Fruit fly (Drosophila melanogaster) whole organism, embryonic: Measurements from ENCODE around the gene p38b.

ENCODE experiments used
- Blimp-1 ChIP-seq: fragments of 200-800 bp; sonication (Bioruptor generic); optimal IDR thresholded peaks from 3 replicates; lab custom pipeline; 2018; ENCODE audit warnings: missing biosample characterization, missing genetic modification characterization, mild to moderate bottlenecking, moderate library complexity, missing genetic modification reagents
- CG10321 ChIP-seq: fragments of 200-800 bp; sonication (Bioruptor generic); IDR thresholded peaks from 2 replicates; pipeline ENCODE4 v1.3.6; 2022; ENCODE audit warnings: missing biosample characterization, missing genetic modification characterization
- CG10565 ChIP-seq: fragments of 200-800 bp; sonication (Bioruptor generic); optimal IDR thresholded peaks from 3 replicates; lab custom pipeline; 2016; ENCODE audit warnings: missing biosample characterization, mild to moderate bottlenecking, missing genetic modification characterization
- CG14860 ChIP-seq: fragments of 200-800 bp; sonication (Bioruptor generic); IDR thresholded peaks from 3 replicates; pipeline ENCODE4 v1.3.6; 2022; ENCODE audit warnings: missing biosample characterization, missing genetic modification characterization; ENCODE audit not compliant: partially characterized antibody
- CG15514 ChIP-seq: fragments of 200-800 bp; sonication (Bioruptor generic); optimal IDR thresholded peaks from 3 replicates; lab custom pipeline; 2017; ENCODE audit warnings: missing biosample characterization, missing genetic modification characterization, mild to moderate bottlenecking, moderate library complexity, missing genetic modification reagents
- CG17912 ChIP-seq: fragments of 200-800 bp; sonication (Bioruptor generic); optimal IDR thresholded peaks from 2 replicates; lab custom pipeline; 2018; ENCODE audit warnings: missing biosample characterization, mild to moderate bottlenecking, missing genetic modification characterization
- CG1792 ChIP-seq: fragments of 200-800 bp; sonication (Bioruptor generic); optimal IDR thresholded peaks from 2 replicates; lab custom pipeline; 2016; ENCODE audit warnings: missing biosample characterization, missing genetic modification characterization
- CG2199 ChIP-seq: fragments of 200-800 bp; sonication (Bioruptor generic); IDR thresholded peaks from 3 replicates; pipeline ENCODE4 v1.3.6; 2022; ENCODE audit warnings: missing biosample characterization, missing genetic modification characterization
- CG31365 ChIP-seq: fragments of 200-800 bp; sonication (Bioruptor generic); optimal IDR thresholded peaks from 2 replicates; lab custom pipeline; 2018; ENCODE audit warnings: missing biosample characterization, mild to moderate bottlenecking, missing genetic modification characterization
- CG3281 ChIP-seq: fragments of 200-800 bp; sonication (Bioruptor generic); optimal IDR thresholded peaks from 3 replicates; lab custom pipeline; 2017; ENCODE audit warnings: missing biosample characterization, mild to moderate bottlenecking, missing genetic modification characterization
- CG34376 ChIP-seq: fragments of 200-800 bp; sonication (Bioruptor generic); optimal IDR thresholded peaks from 2 replicates; lab custom pipeline; 2018; ENCODE audit warnings: missing biosample characterization, mild to moderate bottlenecking, missing genetic modification characterization
- CG34422 ChIP-seq: fragments of 200-800 bp; sonication (Bioruptor generic); IDR thresholded peaks from 3 replicates; pipeline ENCODE4 v1.3.6; 2022; ENCODE audit warnings: missing biosample characterization, missing genetic modification characterization
- CG3995 ChIP-seq: fragments of 200-800 bp; sonication (Bioruptor generic); optimal IDR thresholded peaks from 3 replicates; lab custom pipeline; 2016; ENCODE audit warnings: missing biosample characterization, missing genetic modification characterization
- CG4617 ChIP-seq: fragments of 200-800 bp; sonication (Bioruptor generic); optimal IDR thresholded peaks from 3 replicates; lab custom pipeline; 2016; ENCODE audit warnings: missing biosample characterization, missing genetic modification characterization, borderline replicate concordance
- CG4820 ChIP-seq: fragments of 200-800 bp; sonication (Bioruptor generic); optimal IDR thresholded peaks from 3 replicates; lab custom pipeline; 2016; ENCODE audit warnings: missing biosample characterization, missing genetic modification characterization
- CG5180 ChIP-seq: fragments of 200-800 bp; sonication (Bioruptor generic); optimal IDR thresholded peaks from 3 replicates; lab custom pipeline; 2017; ENCODE audit warnings: missing biosample characterization, missing genetic modification characterization, mild to moderate bottlenecking, moderate library complexity, missing genetic modification reagents
- CG6175 ChIP-seq: fragments of 200-800 bp; sonication (Bioruptor generic); IDR thresholded peaks from 3 replicates; pipeline ENCODE4 v1.3.6; 2022; ENCODE audit warnings: missing biosample characterization, missing genetic modification characterization
- CG6813 ChIP-seq: fragments of 200-800 bp; sonication (Bioruptor generic); optimal IDR thresholded peaks from 2 replicates; lab custom pipeline; 2017; ENCODE audit warnings: missing biosample characterization, missing genetic modification characterization, mild to moderate bottlenecking, moderate library complexity, missing genetic modification reagents
- CG7963 ChIP-seq: fragments of 200-800 bp; sonication (Bioruptor generic); IDR thresholded peaks from 3 replicates; pipeline ENCODE4 v1.3.6; 2022; ENCODE audit warnings: missing biosample characterization, missing genetic modification characterization; ENCODE audit not compliant: partially characterized antibody
- CG9215 ChIP-seq: fragments of 200-800 bp; sonication (Bioruptor generic); IDR thresholded peaks from 2 replicates; pipeline ENCODE4 v1.3.6; 2022; ENCODE audit warnings: missing biosample characterization, missing genetic modification characterization
- CG9932 ChIP-seq: fragments of 200-800 bp; sonication (Bioruptor generic); IDR thresholded peaks from 2 replicates; pipeline ENCODE4 v1.3.6; 2022; ENCODE audit warnings: missing biosample characterization, missing genetic modification characterization
- Doc3 ChIP-seq: fragments of 200-800 bp; sonication (Bioruptor generic); IDR thresholded peaks from 3 replicates; pipeline ENCODE4 v1.3.6; 2022; ENCODE audit warnings: missing biosample characterization, missing genetic modification characterization; ENCODE audit not compliant: partially characterized antibody
- Fer1 ChIP-seq: fragments of 200-800 bp; sonication (Bioruptor generic); optimal IDR thresholded peaks from 2 replicates; lab custom pipeline; 2017; ENCODE audit warnings: missing biosample characterization, mild to moderate bottlenecking, missing genetic modification characterization
- Fer2 ChIP-seq: fragments of 200-800 bp; sonication (Bioruptor generic); optimal IDR thresholded peaks from 2 replicates; lab custom pipeline; 2018; ENCODE audit warnings: missing biosample characterization, mild to moderate bottlenecking, missing genetic modification characterization, moderate library complexity
- Gsc ChIP-seq: fragments of 200-800 bp; sonication (Bioruptor generic); IDR thresholded peaks from 2 replicates; pipeline ENCODE4 v1.3.6; 2022; ENCODE audit warnings: missing biosample characterization, missing genetic modification characterization
- HLH3B ChIP-seq: fragments of 200-800 bp; sonication (Bioruptor generic); IDR thresholded peaks from 2 replicates; pipeline ENCODE4 v1.3.6; 2022; ENCODE audit warnings: missing biosample characterization, missing genetic modification characterization
- HLH4C ChIP-seq: fragments of 200-800 bp; sonication (Bioruptor generic); IDR thresholded peaks from 3 replicates; pipeline ENCODE4 v1.3.6; 2022; ENCODE audit warnings: missing biosample characterization, missing genetic modification characterization; ENCODE audit not compliant: partially characterized antibody
- MESR4 ChIP-seq: fragments of 200-800 bp; sonication (Bioruptor generic); optimal IDR thresholded peaks from 2 replicates; lab custom pipeline; 2018; ENCODE audit warnings: missing biosample characterization, mild to moderate bottlenecking, missing genetic modification characterization, moderate library complexity
- NC2α ChIP-seq: fragments of 200-800 bp; sonication (Bioruptor generic); optimal IDR thresholded peaks from 2 replicates; lab custom pipeline; 2016; ENCODE audit warnings: missing biosample characterization, missing genetic modification characterization
- Pdp1 ChIP-seq, 2 experiments: fragments of 200-800 bp; sonication (Bioruptor generic); optimal IDR thresholded peaks; 3 replicates each; lab custom pipeline; 2016; ENCODE audit warnings: missing biosample characterization in 2 of 2, missing genetic modification characterization in 2 of 2, mild to moderate bottlenecking in 1 of 2, moderate library complexity in 1 of 2
- bbx ChIP-seq: fragments of 200-800 bp; sonication (Bioruptor generic); IDR thresholded peaks from 2 replicates; pipeline ENCODE4 v1.3.6; 2022; ENCODE audit warnings: missing biosample characterization, missing genetic modification characterization; ENCODE audit not compliant: partially characterized antibody
- btn ChIP-seq: fragments of 200-800 bp; sonication (Bioruptor generic); optimal IDR thresholded peaks from 2 replicates; lab custom pipeline; 2016; ENCODE audit warnings: missing biosample characterization, missing genetic modification characterization
- cad ChIP-seq: fragments of >200 bp; optimal IDR thresholded peaks from 2 replicates; lab custom pipeline; 2017; ENCODE audit warnings: missing biosample characterization, missing genetic modification characterization
- chn ChIP-seq: fragments of 200-800 bp; sonication (Bioruptor generic); optimal IDR thresholded peaks from 2 replicates; lab custom pipeline; 2016; ENCODE audit warnings: missing biosample characterization, missing genetic modification characterization
- danr ChIP-seq: fragments of 200-800 bp; sonication (Bioruptor generic); IDR thresholded peaks from 2 replicates; pipeline ENCODE4 v1.3.6; 2022; ENCODE audit warnings: missing biosample characterization, missing genetic modification characterization
- exex ChIP-seq: fragments of 200-800 bp; sonication (Bioruptor generic); optimal IDR thresholded peaks from 4 replicates; lab custom pipeline; 2018; ENCODE audit warnings: missing biosample characterization, mild to moderate bottlenecking, missing genetic modification characterization, moderate library complexity
- fd3F ChIP-seq: fragments of 200-800 bp; sonication (Bioruptor generic); optimal IDR thresholded peaks from 2 replicates; lab custom pipeline; 2018; ENCODE audit warnings: missing biosample characterization, mild to moderate bottlenecking, missing genetic modification characterization, moderate library complexity
- fu2 ChIP-seq: fragments of 200-800 bp; sonication (Bioruptor generic); optimal IDR thresholded peaks from 2 replicates; lab custom pipeline; 2016; ENCODE audit warnings: missing biosample characterization, missing genetic modification characterization
- gce ChIP-seq: fragments of 200-800 bp; sonication (Bioruptor generic); IDR thresholded peaks from 3 replicates; pipeline ENCODE4 v1.3.6; 2022; ENCODE audit warnings: missing biosample characterization, missing genetic modification characterization
- grau ChIP-seq: fragments of 200-800 bp; optimal IDR thresholded peaks from 3 replicates; lab custom pipeline; 2019; ENCODE audit warnings: missing biosample characterization, mild to moderate bottlenecking, missing genetic modification characterization, moderate library complexity
- knrl ChIP-seq: fragments of 200-800 bp; sonication (Bioruptor generic); IDR thresholded peaks from 3 replicates; pipeline ENCODE4 v1.3.6; 2022; ENCODE audit warnings: missing biosample characterization, missing genetic modification characterization; ENCODE audit not compliant: partially characterized antibody
- pum ChIP-seq: fragments of 200-800 bp; sonication (Bioruptor generic); optimal IDR thresholded peaks from 2 replicates; lab custom pipeline; 2016; ENCODE audit warnings: missing biosample characterization, missing genetic modification characterization
- sisA ChIP-seq: fragments of 200-800 bp; sonication (Bioruptor generic); IDR thresholded peaks from 2 replicates; pipeline ENCODE4 v1.3.6; 2022; ENCODE audit warnings: missing biosample characterization, missing genetic modification characterization
- sug ChIP-seq: fragments of 200-800 bp; optimal IDR thresholded peaks from 2 replicates; lab custom pipeline; 2019; ENCODE audit warnings: missing biosample characterization, mild to moderate bottlenecking, missing genetic modification characterization, moderate library complexity

The p38b gene

dm6 chr2L:13783264-13784154 is 3.0 kb downstream of the p38b start, which contains the start of gene Eato (continued):
- TF ChIP-seq fd3F (GFP tag; lab: Kevin White, UChicago) = no peak
- TF ChIP-seq NC2α (GFP tag; lab: Kevin White, UChicago) = no peak
- no peak for TF ChIP-seq Gsc (GFP tag; lab: Robert Waterston, UW)

- peak in 1 of 2 experiments; percentile 14 for TF ChIP-seq Pdp1 (GFP tag; optimal IDR thresholded peaks at IDR 0.05; lab: Kevin White, UChicago)
- TF ChIP-seq knrl (GFP tag; lab: Robert Waterston, UW) = 0 out of 3 replicates have a peak, but pooled peaks have one; percentile 6
- no peak for TF ChIP-seq sisA
- TF ChIP-seq CG15514 = peak; percentile 17
- TF ChIP-seq fu2 (GFP tag; lab: Kevin White, UChicago) = peak; percentile 11
- no peak for TF ChIP-seq CG1792 (GFP tag; lab: Kevin White, UChicago)
- TF ChIP-seq HLH4C (GFP tag; lab: Robert Waterston, UW) = peak; percentile 53; the same call in 2 of the 3 replicates
- peak; percentile 6; the same call in 1 of the 3 replicates for TF ChIP-seq CG34422 (GFP tag; lab: Robert Waterston, UW)
- TF ChIP-seq btn (GFP tag; lab: Kevin White, UChicago) = no peak
- no peak for TF ChIP-seq CG17912
- no peak for TF ChIP-seq CG9932 (GFP tag; lab: Robert Waterston, UW)
- TF ChIP-seq Blimp-1 (GFP tag; lab: Kevin White, UChicago) = no peak
- no peak for TF ChIP-seq CG10565 (GFP tag; lab: Kevin White, UChicago)
- no peak for TF ChIP-seq CG4820 (GFP tag; lab: Kevin White, UChicago)
- TF ChIP-seq CG6175 = no peak
- TF ChIP-seq chn (GFP tag; lab: Kevin White, UChicago) = no peak
- TF ChIP-seq exex (tag; lab: Kevin White, UChicago) = peak; percentile 28
- TF ChIP-seq CG9215 (GFP tag; lab: Robert Waterston, UW) = no peak
- TF ChIP-seq MESR4 (GFP tag; lab: Kevin White, UChicago) = peak; percentile 90
- no peak for TF ChIP-seq Fer1 (GFP tag; lab: Kevin White, UChicago)
- no peak for TF ChIP-seq grau (tag; lab: Kevin White, UChicago)
- TF ChIP-seq CG3995 = peak; percentile 81
- TF ChIP-seq sug (tag; lab: Kevin White, UChicago) = peak; percentile 36
- no peak for TF ChIP-seq CG5180
- no peak for TF ChIP-seq CG3281 (GFP tag; lab: Kevin White, UChicago)
- TF ChIP-seq danr (GFP tag; lab: Robert Waterston, UW) = no peak
- no peak for TF ChIP-seq gce (GFP tag; lab: Robert Waterston, UW)
- peak; percentile 73 for TF ChIP-seq CG34376 (GFP tag; lab: Kevin White, UChicago)
- no peak for TF ChIP-seq cad (GFP tag; lab: Kevin White, UChicago)
- 0 out of 3 replicates have a peak, but pooled peaks have one; percentile 36 for TF ChIP-seq CG7963
- peak; percentile 14 for TF ChIP-seq CG4617 (GFP tag; lab: Kevin White, UChicago)
- no peak for TF ChIP-seq CG10321
- TF ChIP-seq bbx (GFP tag; lab: Robert Waterston, UW) = 0 out of 2 replicates have a peak, but pooled peaks have one; percentile 41
- no peak for TF ChIP-seq HLH3B
- 0 out of 3 replicates have a peak, but pooled peaks have one; percentile 47 for TF ChIP-seq CG2199 (GFP tag; lab: Robert Waterston, UW)
- TF ChIP-seq pum (GFP tag; lab: Kevin White, UChicago) = no peak
- no peak for TF ChIP-seq CG6813 (GFP tag; lab: Kevin White, UChicago)
- no peak for TF ChIP-seq CG31365 (tag; lab: Kevin White, UChicago)
- TF ChIP-seq CG14860 = 0 out of 3 replicates have a peak, but pooled peaks have one; percentile 7
- TF ChIP-seq Fer2 = no peak
- TF ChIP-seq Doc3 (GFP tag; lab: Robert Waterston, UW) = 0 out of 3 replicates have a peak, but pooled peaks have one; percentile 27
These were observed 3.7 kb downstream of the p38b start, which contains the start of gene CG16890 for dm6 chr2L:13784155-13784681. CG16890 (minus strand) TSS chr2L:13784338.
